Worm (Caenorhabditis elegans): ENCODE results near the gene ceh-99.
"Not testable (repeated sequence)": the region's sequence is repeated elsewhere in the genome, so short reads cannot be mapped to it uniquely, and the experiment has no call there.

The ceh-99 gene

ce11 chrII:12525526-12525925, 5.7 kb downstream of the ceh-99 start, which contains the start of gene srx-118:
srx-118 (plus strand) TSS chrII:12525826.
- TF ChIP-seq lsl-1 (GFP tag; optimal IDR thresholded peaks at IDR 0.05) (no peak), hmg-1.2 (GFP tag; IDR thresholded peaks at IDR 0.05) (no peak), unc-62 (GFP tag; optimal IDR thresholded peaks at IDR 0.05) (no peak), sdz-38 (tag; optimal IDR thresholded peaks at IDR 0.05) (no peak), pha-4 (tag; optimal IDR thresholded peaks at IDR 0.05) (no peak), F52B5.7 (tag; optimal IDR thresholded peaks at IDR 0.05) (no peak), xnd-1 (tag; optimal IDR thresholded peaks at IDR 0.05) (no peak), zfh-2 (GFP tag; conservative IDR thresholded peaks at IDR 0.05) (no peak), B0336.3 (GFP tag; IDR thresholded peaks at IDR 0.05) (no peak)

DNA sequence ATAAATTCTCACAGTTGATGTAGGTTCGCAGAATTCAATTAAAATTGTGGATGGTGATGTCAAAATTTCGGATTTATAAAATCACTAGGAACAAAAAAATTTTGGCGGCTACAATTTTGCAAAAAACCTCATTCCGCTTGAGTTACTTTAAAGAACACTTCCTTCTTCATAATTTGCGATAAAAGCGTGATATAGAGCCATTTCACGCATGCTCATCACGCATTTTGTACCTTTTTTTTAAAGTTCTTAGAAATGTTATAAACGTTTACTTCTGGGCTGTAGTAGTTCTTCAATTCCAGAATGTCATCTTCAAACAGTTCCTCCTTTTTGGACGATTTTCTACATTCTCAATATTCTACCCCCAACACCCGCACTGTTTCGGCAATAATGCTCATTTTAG, 8.2 kb downstream of the ceh-99 start, which contains the start of gene srx-119:
Gene srx-119 (plus strand): TSS at position 301 of the 400 bp plus-strand sequence.
- TF ChIP-seq F37B4.10 (GFP tag; IDR thresholded peaks at IDR 0.05) (no peak), D2030.7 (GFP tag; IDR thresholded peaks at IDR 0.05) (no peak), T07F8.4 (tag; optimal IDR thresholded peaks at IDR 0.05) (no peak), lin-26 (GFP tag; IDR thresholded peaks at IDR 0.05) (no peak)

ce11 chrII:12530958-12531357, 11.2 kb downstream of the ceh-99 start, which contains the start of gene srx-120:
srx-120 (plus strand) TSS chrII:12531258.
- TF ChIP-seq tbx-9 (tag; optimal IDR thresholded peaks at IDR 0.05; ENCODE audit: borderline replicate concordance) (no peak), mel-28 (tag; optimal IDR thresholded peaks at IDR 0.05; ENCODE audit: borderline replicate concordance) (no peak)

DNA sequence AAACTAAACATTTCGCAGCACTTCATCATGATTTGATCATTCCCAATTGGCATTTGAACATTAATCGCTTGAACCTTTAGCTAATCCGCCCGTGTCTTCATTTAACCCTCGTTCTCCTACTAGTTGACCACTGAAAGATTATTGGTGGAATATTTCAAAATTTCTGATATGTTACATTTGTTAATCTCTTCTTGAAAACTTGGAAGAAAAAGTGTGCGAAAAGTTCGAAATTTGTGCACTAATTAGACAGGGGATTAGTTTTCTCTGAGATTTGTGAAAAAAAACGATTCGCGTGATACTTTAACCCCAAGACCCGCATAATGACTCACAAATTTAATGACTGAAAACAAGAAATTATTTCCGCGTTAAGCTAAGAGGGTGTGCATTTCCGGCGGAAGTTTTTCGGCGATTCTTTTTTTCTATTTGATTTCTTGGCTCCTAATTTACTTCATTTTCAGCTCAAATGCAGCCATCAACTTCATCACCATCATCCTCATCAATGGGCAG, 15.6 kb downstream of the ceh-99 start, which contains the start of gene nimk-1:
Gene nimk-1 (plus strand): TSS at position 457 of the 507 bp plus-strand sequence.
- TF ChIP-seq nhr-90 (tag; optimal IDR thresholded peaks at IDR 0.05) (no peak), B0019.2 (GFP tag; conservative IDR thresholded peaks at IDR 0.05) (no peak), nfya-2 (GFP tag; IDR thresholded peaks at IDR 0.05) (no peak), nhr-27 (tag; optimal IDR thresholded peaks at IDR 0.05) (no peak), Y53G8AR.9 (GFP tag; conservative IDR thresholded peaks at IDR 0.05) (no peak), aptf-3 (GFP tag; IDR thresholded peaks at IDR 0.05) (no peak), rec-8 (tag; optimal IDR thresholded peaks at IDR 0.05) (no peak), nhr-179 (tag; optimal IDR thresholded peaks at IDR 0.05) (no peak), lag-1 (GFP tag; IDR thresholded peaks at IDR 0.05) (no peak), dox-1 (GFP tag; IDR thresholded peaks at IDR 0.05) (no peak), chd-7 (tag; optimal IDR thresholded peaks at IDR 0.05) (no peak), dpl-1 (GFP tag; optimal IDR thresholded peaks at IDR 0.05) (no peak), tbp1 (GFP tag; optimal IDR thresholded peaks at IDR 0.05) (no peak), ztf-26 (tag; optimal IDR thresholded peaks at IDR 0.05) (no peak), attf-6 (GFP tag; IDR thresholded peaks at IDR 0.05) (no peak), hmg-20 (GFP tag; IDR thresholded peaks at IDR 0.05) (no peak), T07F8.4 (tag; optimal IDR thresholded peaks at IDR 0.05) (no peak), Y67H2A.10 (GFP tag; conservative IDR thresholded peaks at IDR 0.05) (no peak), mel-28 (tag; optimal IDR thresholded peaks at IDR 0.05; ENCODE audit: borderline replicate concordance) (no peak)

ce11 chrII:12536203-12536602, 16.4 kb downstream of the ceh-99 start, which contains the start of gene F49C5.3:
F49C5.3 (plus strand) TSS chrII:12536503.
- not testable (repeated sequence) for TF ChIP-seq repo-1 (tag; optimal IDR thresholded peaks at IDR 0.05); nhr-120 (GFP tag; IDR thresholded peaks at IDR 0.05); lir-1 (GFP tag; conservative IDR thresholded peaks at IDR 0.05)
